Worm (Caenorhabditis elegans): ENCODE measurements around the gene C26G2.2.

The C26G2.2 gene

DNA sequence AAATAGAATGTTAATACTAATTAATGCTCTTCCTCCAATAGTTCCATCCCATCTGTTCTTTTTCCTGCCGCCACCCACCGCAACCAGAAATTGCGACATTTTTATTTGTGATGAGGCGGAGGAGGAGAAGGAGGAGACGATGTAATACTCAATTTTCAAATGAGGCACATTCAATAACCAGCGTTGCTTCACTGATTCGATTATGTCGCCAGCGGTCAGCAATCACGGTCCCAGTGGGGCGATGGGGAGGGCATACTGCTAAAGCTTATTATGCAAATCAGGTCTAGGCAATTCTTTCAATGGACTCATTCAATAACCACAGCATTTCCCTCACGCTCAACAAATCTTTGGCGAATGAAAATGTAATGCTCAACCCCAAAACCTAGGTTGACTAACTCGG lies 14.9 kb upstream of the C26G2.2 start:
- TF ChIP-seq lin-14 (GFP tag; optimal IDR thresholded peaks at IDR 0.05): peak; percentile 69
- TF ChIP-seq ceh-8 (GFP tag; optimal IDR thresholded peaks at IDR 0.05): peak; percentile 74
- no peak for TF ChIP-seq unc-98 (GFP tag; IDR thresholded peaks at IDR 0.05)
- no peak for TF ChIP-seq lin-39 (tag; optimal IDR thresholded peaks at IDR 0.05)
- peak; percentile 36 for TF ChIP-seq dsc-1 (tag; optimal IDR thresholded peaks at IDR 0.05)
- peak; percentile 46 for TF ChIP-seq ces-1 (GFP tag; optimal IDR thresholded peaks at IDR 0.05)

DNA sequence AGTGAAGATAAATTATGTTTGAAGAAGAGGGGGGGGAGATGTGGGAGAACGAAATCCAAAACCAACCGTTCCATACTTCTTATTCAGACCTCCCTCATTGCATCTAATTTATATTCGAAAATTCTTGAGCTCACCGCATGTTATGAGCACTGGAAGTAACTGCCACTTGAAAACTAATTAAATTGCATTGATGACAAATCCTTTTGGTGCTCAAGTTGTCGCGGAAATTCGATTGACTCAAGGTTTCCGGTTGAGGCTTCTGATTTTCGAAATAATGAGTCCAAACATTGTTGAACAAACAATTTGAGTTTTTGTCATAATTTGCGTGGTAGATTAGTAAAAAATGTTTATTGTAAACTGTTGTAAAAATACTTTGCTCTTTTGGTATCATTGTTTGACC lies 12.1 kb upstream of the C26G2.2 start:
- TF ChIP-seq unc-86 (tag; optimal IDR thresholded peaks at IDR 0.05): no peak
- no peak for TF ChIP-seq nhr-90 (tag; optimal IDR thresholded peaks at IDR 0.05; ENCODE audit: poor library complexity)
- no peak for TF ChIP-seq sptf-1 (tag; optimal IDR thresholded peaks at IDR 0.05)
- no peak for TF ChIP-seq lsy-2 (tag; optimal IDR thresholded peaks at IDR 0.05)
- TF ChIP-seq mep-1 (tag; optimal IDR thresholded peaks at IDR 0.05): no peak
- TF ChIP-seq lin-39 (tag; optimal IDR thresholded peaks at IDR 0.05): no peak
- TF ChIP-seq ztf-11 (tag; optimal IDR thresholded peaks at IDR 0.05): no peak
- no peak for TF ChIP-seq nhr-11 (tag; optimal IDR thresholded peaks at IDR 0.05)
- TF ChIP-seq mdl-1 (tag; optimal IDR thresholded peaks at IDR 0.05): no peak
- no peak for TF ChIP-seq F16B12.6 (tag; optimal IDR thresholded peaks at IDR 0.05)
- TF ChIP-seq dpl-1 (GFP tag; optimal IDR thresholded peaks at IDR 0.05): no peak
- TF ChIP-seq nhr-19 (GFP tag; conservative IDR thresholded peaks at IDR 0.05): no peak
- TF ChIP-seq nhr-85 (tag): no peak
- TF ChIP-seq zag-1 (tag; optimal IDR thresholded peaks at IDR 0.05): no peak
- no peak for TF ChIP-seq mab-9 (GFP tag; IDR thresholded peaks at IDR 0.05)
- no peak for TF ChIP-seq elt-3 (tag; optimal IDR thresholded peaks at IDR 0.05)

DNA sequence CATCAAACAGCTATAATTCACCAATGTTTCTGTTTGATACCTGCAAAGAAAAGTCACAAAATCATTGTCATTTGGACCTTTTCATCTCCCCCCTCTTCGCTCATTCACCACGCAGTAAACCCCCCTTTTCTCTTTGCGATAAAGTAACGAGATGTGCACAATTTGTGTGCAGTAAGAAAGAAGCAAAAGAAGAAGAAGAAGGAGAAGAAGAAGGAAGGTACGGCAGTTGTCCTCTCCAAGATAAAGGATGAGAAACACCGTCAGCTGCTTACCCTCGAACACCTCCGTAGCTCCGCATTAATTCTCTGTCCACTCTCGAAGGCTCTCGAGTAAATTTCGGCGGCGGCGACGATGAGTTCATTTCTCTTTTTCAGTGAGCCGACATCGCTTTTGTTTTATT lies 10.6 kb upstream of the C26G2.2 start:
- TF ChIP-seq sox-4 (tag; optimal IDR thresholded peaks at IDR 0.05) (no peak), grh-1 (GFP tag; IDR thresholded peaks at IDR 0.05) (no peak), mdl-1 (tag; optimal IDR thresholded peaks at IDR 0.05) (peak in 1 of 2 experiments; percentile 2), ztf-4 (tag; optimal IDR thresholded peaks at IDR 0.05) (no peak), nhr-71 (tag; optimal IDR thresholded peaks at IDR 0.05) (peak; percentile 52), snu-23 (GFP tag; optimal IDR thresholded peaks at IDR 0.05) (peak; percentile 28), lin-39 (tag; optimal IDR thresholded peaks at IDR 0.05) (no peak), lin-14 (GFP tag; optimal IDR thresholded peaks at IDR 0.05) (peak; percentile 75), rnt-1 (tag; optimal IDR thresholded peaks at IDR 0.05) (peak; percentile 68), aly-2 (tag; optimal IDR thresholded peaks at IDR 0.05) (no peak), alr-1 (tag; optimal IDR thresholded peaks at IDR 0.05; ENCODE audit: borderline replicate concordance) (no peak), mef-2 (tag; optimal IDR thresholded peaks at IDR 0.05) (no peak), elt-2 (tag; optimal IDR thresholded peaks at IDR 0.05) (no peak), nhr-19 (GFP tag; conservative IDR thresholded peaks at IDR 0.05) (peak; percentile 18; the same call in 1 of the 2 replicates), vab-15 (tag; optimal IDR thresholded peaks at IDR 0.05) (no peak), nhr-12 (tag; optimal IDR thresholded peaks at IDR 0.05) (no peak), unc-62 (GFP tag; optimal IDR thresholded peaks at IDR 0.05) (no peak)

DNA sequence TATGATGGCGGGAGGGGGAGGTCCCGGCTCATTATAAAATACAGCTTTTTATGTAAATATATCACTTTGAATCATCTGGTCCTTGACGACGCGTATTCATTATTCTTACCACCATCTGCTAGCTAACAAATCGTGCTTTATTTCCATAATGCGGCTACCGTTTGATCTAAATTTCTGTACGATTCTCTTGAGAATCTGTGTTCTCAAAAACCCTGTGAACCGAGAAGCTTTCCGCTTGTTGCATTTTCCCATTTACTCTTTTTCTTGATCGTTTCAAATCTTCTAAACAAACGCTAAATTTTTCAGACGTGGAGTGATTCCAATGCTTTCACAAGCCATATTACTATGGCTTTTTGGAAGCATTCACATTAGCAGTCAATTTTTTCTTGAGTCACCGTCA lies 9.5 kb upstream of the C26G2.2 start, which contains the start of gene syg-2:
TSS of gene syg-2 (plus strand) at position 301 of the 400 bp plus-strand sequence.
- no peak for TF ChIP-seq dpl-1 (GFP tag; optimal IDR thresholded peaks at IDR 0.05)
- no peak for TF ChIP-seq isw-1 (GFP tag; IDR thresholded peaks at IDR 0.05)
- no peak for TF ChIP-seq egl-27 (tag; optimal IDR thresholded peaks at IDR 0.05)
- TF ChIP-seq lir-3 (tag; optimal IDR thresholded peaks at IDR 0.05; ENCODE audit: poor library complexity): no peak
- TF ChIP-seq unc-62 (GFP tag; optimal IDR thresholded peaks at IDR 0.05): no peak
- TF ChIP-seq rnt-1 (tag; optimal IDR thresholded peaks at IDR 0.05): no peak
- TF ChIP-seq Y116A8C.19 (tag; optimal IDR thresholded peaks at IDR 0.05; ENCODE audit: borderline replicate concordance): no peak
- no peak for TF ChIP-seq lin-15B (tag; optimal IDR thresholded peaks at IDR 0.05)
- no peak for TF ChIP-seq fkh-4 (tag; optimal IDR thresholded peaks at IDR 0.05; ENCODE audit: borderline replicate concordance)
- TF ChIP-seq pax-3 (tag; optimal IDR thresholded peaks at IDR 0.05): no peak
- no peak for TF ChIP-seq aha-1 (tag; optimal IDR thresholded peaks at IDR 0.05)
- no peak for TF ChIP-seq zag-1 (tag; optimal IDR thresholded peaks at IDR 0.05)
- no peak for TF ChIP-seq ceh-90 (tag; optimal IDR thresholded peaks at IDR 0.05)
- TF ChIP-seq tlp-1 (tag; optimal IDR thresholded peaks at IDR 0.05): no peak
- TF ChIP-seq lin-39 (tag; optimal IDR thresholded peaks at IDR 0.05): no peak
- no peak for TF ChIP-seq nhr-76 (tag; optimal IDR thresholded peaks at IDR 0.05)
- no peak for TF ChIP-seq nhr-19 (GFP tag; conservative IDR thresholded peaks at IDR 0.05)
- no peak for TF ChIP-seq C16A3.4 (tag; optimal IDR thresholded peaks at IDR 0.05)
- TF ChIP-seq unc-86 (tag; optimal IDR thresholded peaks at IDR 0.05): no peak
